Worm (Caenorhabditis elegans) whole organism, early embryonic: ENCODE results near the gene srxa-16.

Experiments
- B0310.2 ChIP-seq: sonication (generic microtip); optimal IDR thresholded peaks from 2 replicates; lab custom pipeline; 2016; ENCODE audit warnings: mild to moderate bottlenecking, missing genetic modification characterization, missing compliant biosample characterization
- F13C5.2 ChIP-seq: sonication (generic microtip); optimal IDR thresholded peaks from 2 replicates; lab custom pipeline; 2017; ENCODE audit warnings: mild to moderate bottlenecking, missing genetic modification characterization, inconsistent platforms, missing compliant biosample characterization
- aly-1 ChIP-seq: sonication (generic microtip); optimal IDR thresholded peaks from 2 replicates; lab custom pipeline; 2016; ENCODE audit warnings: missing genetic modification characterization, missing compliant biosample characterization
- ama-1 ChIP-seq: fragments of 150-350 bp; optimal IDR thresholded peaks from 2 replicates; lab custom pipeline; 2014
- ceh-13 ChIP-seq: fragments of 200-800 bp; sonication (Bioruptor generic); optimal IDR thresholded peaks from 2 replicates; lab custom pipeline; 2018; ENCODE audit warnings: mild to moderate bottlenecking, missing genetic modification characterization, missing compliant biosample characterization
- ceh-36 ChIP-seq: sonication (generic microtip); optimal IDR thresholded peaks from 2 replicates; lab custom pipeline; 2016; ENCODE audit warnings: missing genetic modification characterization, inconsistent platforms, missing compliant biosample characterization
- ets-7 ChIP-seq: sonication (generic microtip); optimal IDR thresholded peaks from 2 replicates; lab custom pipeline; 2016; ENCODE audit warnings: missing genotype, missing genetic modification characterization, missing compliant biosample characterization
- flt-1 ChIP-seq: fragments of 200-800 bp; sonication (Bioruptor generic); IDR thresholded peaks from 2 replicates; pipeline ENCODE4 v1.3.6; 2022; ENCODE audit warnings: missing genetic modification characterization, missing compliant biosample characterization
- hmbx-1 ChIP-seq: sonication (generic microtip); optimal IDR thresholded peaks from 2 replicates; lab custom pipeline; 2016; ENCODE audit warnings: mild to moderate bottlenecking, missing genetic modification characterization, missing compliant biosample characterization
- hmg-4 ChIP-seq: fragments of 200-800 bp; sonication (Bioruptor generic); optimal IDR thresholded peaks from 2 replicates; lab custom pipeline; 2018; ENCODE audit warnings: mild to moderate bottlenecking, missing genetic modification characterization, missing compliant biosample characterization
- hnd-1 ChIP-seq: sonication (generic microtip); optimal IDR thresholded peaks from 2 replicates; lab custom pipeline; 2016; ENCODE audit warnings: missing genetic modification characterization, missing compliant biosample characterization
- pes-1 ChIP-seq: fragments of 200-800 bp; sonication (Bioruptor generic); IDR thresholded peaks from 2 replicates; pipeline ENCODE4 v1.3.6; 2022; ENCODE audit warnings: missing genetic modification reagents, missing genetic modification characterization, missing compliant biosample characterization
- scrt-1 ChIP-seq: fragments of 200-800 bp; sonication (Bioruptor generic); IDR thresholded peaks from 2 replicates; pipeline ENCODE4 v1.3.6; 2022; ENCODE audit warnings: missing genetic modification characterization, missing compliant biosample characterization
- sea-1 ChIP-seq: fragments of 200-800 bp; sonication (Bioruptor generic); conservative IDR thresholded peaks from 2 replicates; pipeline ENCODE4 v1.3.6; 2022; ENCODE audit warnings: missing genetic modification characterization, missing compliant biosample characterization
- tbx-11 ChIP-seq: fragments of 200-800 bp; sonication (Bioruptor generic); IDR thresholded peaks from 2 replicates; pipeline ENCODE4 v1.3.6; 2022; ENCODE audit warnings: missing genetic modification characterization, missing compliant biosample characterization
- tbx-37 ChIP-seq: fragments of 200-800 bp; sonication (Bioruptor generic); conservative IDR thresholded peaks from 2 replicates; pipeline ENCODE4 v1.3.6; 2022; ENCODE audit warnings: missing genetic modification reagents, missing genetic modification characterization, missing compliant biosample characterization
- tra-4 ChIP-seq: sonication (generic microtip); optimal IDR thresholded peaks from 2 replicates; lab custom pipeline; 2017; ENCODE audit warnings: missing genetic modification characterization, missing compliant biosample characterization

The srxa-16 gene

DNA sequence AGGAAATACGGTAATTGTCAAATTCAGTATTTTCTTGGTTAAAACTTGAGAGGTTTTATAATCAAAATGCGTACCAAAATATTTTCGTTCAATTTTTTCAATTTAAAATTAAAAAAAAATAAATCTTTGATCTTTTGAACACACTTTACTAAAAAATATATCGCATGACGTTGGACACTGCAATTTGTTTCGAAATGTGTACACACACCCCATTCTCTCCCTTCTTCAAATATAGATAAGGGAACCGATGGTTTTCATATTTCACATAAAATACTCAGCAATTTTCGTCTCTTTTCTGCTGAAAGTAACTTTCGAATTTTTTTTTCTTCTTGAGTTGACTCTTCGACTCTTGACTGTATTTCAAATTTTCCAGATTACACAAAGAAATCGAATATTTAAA, 7.3 kb upstream of the srxa-16 start:
- TF ChIP-seq scrt-1 (no peak), tra-4 (tag; lab: Kevin White, UChicago) (no peak), B0310.2 (no peak), ama-1 (lab: Kevin White, UChicago) (no peak), tbx-37 (GFP tag; lab: Robert Waterston, UW) (no peak), F13C5.2 (tag; lab: Kevin White, UChicago) (no peak), hmg-4 (no peak), ceh-36 (tag; lab: Kevin White, UChicago) (no peak), pes-1 (GFP tag; lab: Robert Waterston, UW) (no peak), tbx-11 (GFP tag; lab: Robert Waterston, UW) (no peak), sea-1 (no peak)

- TF ChIP-seq hnd-1 (tag; lab: Kevin White, UChicago) (no peak), pes-1 (GFP tag; lab: Robert Waterston, UW) (no peak), ceh-13 (no peak), hmg-4 (no peak), B0310.2 (no peak), tbx-37 (GFP tag; lab: Robert Waterston, UW) (no peak), tbx-11 (GFP tag; lab: Robert Waterston, UW) (no peak), sea-1 (no peak), F13C5.2 (tag; lab: Kevin White, UChicago) (no peak), ets-7 (tag; lab: Kevin White, UChicago) (no peak), ama-1 (lab: Kevin White, UChicago) (no peak), scrt-1 (no peak), tra-4 (tag; lab: Kevin White, UChicago) (no peak), ceh-36 (tag; lab: Kevin White, UChicago) (no peak)
Observed at ce11 chrV:16120922-16121321, 6.8 kb upstream of the srxa-16 start, which contains the start of gene skr-3. TSS of gene skr-3 (plus strand) at chrV:16121084.

- no peak for TF ChIP-seq tra-4 (tag; lab: Kevin White, UChicago)
- no peak for TF ChIP-seq flt-1
- TF ChIP-seq ets-7 (tag; lab: Kevin White, UChicago): no peak
- no peak for TF ChIP-seq pes-1 (GFP tag; lab: Robert Waterston, UW)
- no peak for TF ChIP-seq hnd-1 (tag; lab: Kevin White, UChicago)
- no peak for TF ChIP-seq ceh-36 (tag; lab: Kevin White, UChicago)
- no peak for TF ChIP-seq hmg-4
- no peak for TF ChIP-seq F13C5.2 (tag; lab: Kevin White, UChicago)
- TF ChIP-seq B0310.2: no peak
- no peak for TF ChIP-seq ceh-13
- no peak for TF ChIP-seq sea-1
- TF ChIP-seq tbx-37 (GFP tag; lab: Robert Waterston, UW): no peak
- no peak for TF ChIP-seq hmbx-1 (tag; lab: Kevin White, UChicago)
Observed at ce11 chrV:16120499-16120898, 6.4 kb upstream of the srxa-16 start.

DNA sequence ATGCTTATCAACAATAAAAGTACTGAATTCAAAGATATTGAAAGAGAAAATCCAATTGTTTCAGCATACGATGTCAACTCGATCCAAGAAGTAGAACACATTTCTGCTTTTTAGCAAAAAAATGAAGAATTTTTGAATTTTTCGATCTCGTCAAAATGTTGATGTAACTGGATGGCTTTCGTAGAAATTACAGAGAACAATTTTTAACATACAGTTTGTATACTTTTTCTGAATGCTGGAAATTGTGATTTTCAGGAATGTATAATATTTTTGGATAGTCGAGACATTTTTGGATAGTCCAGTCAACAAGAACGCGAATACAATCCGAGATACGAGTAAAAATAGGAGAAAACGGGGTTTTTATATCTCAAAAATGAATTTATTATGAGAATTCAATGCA, 4.5 kb upstream of the srxa-16 start, which contains the start of gene str-103:
Gene str-103 (minus strand): TSS at position 101 of the 400 bp plus-strand sequence.
- no peak for TF ChIP-seq ceh-13
- TF ChIP-seq hmbx-1 (tag; lab: Kevin White, UChicago): no peak
- no peak for TF ChIP-seq F13C5.2 (tag; lab: Kevin White, UChicago)
- no peak for TF ChIP-seq tbx-11 (GFP tag; lab: Robert Waterston, UW)
- no peak for TF ChIP-seq tra-4 (tag; lab: Kevin White, UChicago)
- no peak for TF ChIP-seq ceh-36 (tag; lab: Kevin White, UChicago)
- TF ChIP-seq sea-1: no peak
- no peak for TF ChIP-seq hnd-1 (tag; lab: Kevin White, UChicago)

ce11 chrV:16115381-16115780, 1.2 kb upstream of the srxa-16 start, which contains the start of gene str-25:
TSS of gene str-25 (plus strand) at chrV:16115681.
- TF ChIP-seq ceh-13 (no peak), hmg-4 (no peak), pes-1 (GFP tag; lab: Robert Waterston, UW) (no peak), tra-4 (tag; lab: Kevin White, UChicago) (no peak), hnd-1 (tag; lab: Kevin White, UChicago) (no peak), B0310.2 (no peak), aly-1 (tag; lab: Kevin White, UChicago) (no peak), tbx-11 (GFP tag; lab: Robert Waterston, UW) (no peak), F13C5.2 (tag; lab: Kevin White, UChicago) (no peak), hmbx-1 (tag; lab: Kevin White, UChicago) (no peak), flt-1 (no peak), ama-1 (lab: Kevin White, UChicago) (no peak), tbx-37 (GFP tag; lab: Robert Waterston, UW) (no peak), sea-1 (no peak), ceh-36 (tag; lab: Kevin White, UChicago) (no peak)

- TF ChIP-seq B0310.2 (no peak), hnd-1 (tag; lab: Kevin White, UChicago) (no peak), flt-1 (no peak), tbx-11 (GFP tag; lab: Robert Waterston, UW) (no peak), hmbx-1 (tag; lab: Kevin White, UChicago) (no peak), ets-7 (tag; lab: Kevin White, UChicago) (no peak), scrt-1 (no peak), sea-1 (no peak), ama-1 (lab: Kevin White, UChicago) (no peak), tbx-37 (GFP tag; lab: Robert Waterston, UW) (no peak), F13C5.2 (tag; lab: Kevin White, UChicago) (no peak), ceh-36 (tag; lab: Kevin White, UChicago) (no peak), hmg-4 (no peak), pes-1 (GFP tag; lab: Robert Waterston, UW) (no peak), tra-4 (tag; lab: Kevin White, UChicago) (no peak), ceh-13 (no peak)
Observed at ce11 chrV:16103594-16103993, 10.5 kb downstream of the srxa-16 start, which contains the start of gene argk-1. TSS of gene argk-1 (plus strand) at chrV:16103894.

DNA sequence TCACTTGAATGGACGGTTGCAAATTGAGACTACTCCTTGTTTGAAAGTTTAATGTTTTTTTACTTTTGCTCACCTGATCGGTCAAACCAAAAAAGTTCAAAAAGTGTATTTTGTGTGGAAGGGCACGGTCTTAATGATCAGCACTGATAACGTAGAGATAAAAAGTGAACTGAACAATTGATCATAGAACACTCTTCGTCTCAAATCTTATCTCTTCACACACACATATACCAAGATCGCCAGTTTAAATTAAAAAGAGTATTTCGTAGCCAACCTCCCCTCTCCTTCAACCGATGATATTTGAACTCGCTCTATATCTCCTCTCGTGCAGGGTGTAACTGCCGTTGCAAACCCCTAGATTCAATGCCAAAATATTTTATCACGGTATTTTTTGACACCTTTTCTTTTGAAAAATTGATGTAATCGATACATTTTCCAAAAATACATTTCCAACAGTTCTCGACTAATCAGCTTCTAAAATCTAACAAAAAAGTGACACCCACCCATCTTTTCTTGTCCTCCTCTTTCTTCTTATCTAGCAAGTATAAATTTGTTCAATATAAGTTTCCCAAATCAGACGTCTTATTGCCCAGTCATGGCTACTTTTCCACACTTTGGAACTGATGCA, 13.9 kb downstream of the srxa-16 start, which contains the start of gene cth-1:
Gene cth-1 (plus strand): TSS at position 578 of the 628 bp plus-strand sequence.
- no peak for TF ChIP-seq sea-1
- TF ChIP-seq ama-1 (lab: Kevin White, UChicago): no peak
- no peak for TF ChIP-seq tbx-11 (GFP tag; lab: Robert Waterston, UW)
- no peak for TF ChIP-seq ets-7 (tag; lab: Kevin White, UChicago)
- TF ChIP-seq F13C5.2 (tag; lab: Kevin White, UChicago): no peak
- TF ChIP-seq ceh-13: no peak
- no peak for TF ChIP-seq hnd-1 (tag; lab: Kevin White, UChicago)
- TF ChIP-seq pes-1 (GFP tag; lab: Robert Waterston, UW): no peak
- no peak for TF ChIP-seq flt-1
- TF ChIP-seq tbx-37 (GFP tag; lab: Robert Waterston, UW): no peak
- no peak for TF ChIP-seq hmbx-1 (tag; lab: Kevin White, UChicago)
- no peak for TF ChIP-seq aly-1 (tag; lab: Kevin White, UChicago)
